Fruit fly (Drosophila melanogaster): Measurements from ENCODE around the gene CG4325.

Gene CG4325

dm6 chrX:2050070-2050899 lies 6.7 kb upstream of the CG4325 start, which contains the start of gene moody (continued):
- TF ChIP-seq CG3726 (GFP tag; IDR thresholded peaks at IDR 0.05), result peak; percentile 97
- peak; percentile 98 for TF ChIP-seq shn (GFP tag; optimal IDR thresholded peaks at IDR 0.05)
- TF ChIP-seq CG17568 (GFP tag; optimal IDR thresholded peaks at IDR 0.05), result peak; percentile 93
- TF ChIP-seq abd-A (tag; optimal IDR thresholded peaks at IDR 0.05), result peak; percentile 85
- TF ChIP-seq Atf6 (GFP tag; IDR thresholded peaks at IDR 0.05), result peak; percentile 98
- peak; percentile 98 for TF ChIP-seq ems (GFP tag; optimal IDR thresholded peaks at IDR 0.05)
- TF ChIP-seq grn (GFP tag; optimal IDR thresholded peaks at IDR 0.05), result peak; percentile 100
- peak; percentile 98 for TF ChIP-seq CG12219 (GFP tag; optimal IDR thresholded peaks at IDR 0.05)
- TF ChIP-seq Hr39 (optimal IDR thresholded peaks at IDR 0.05), result no peak
- TF ChIP-seq CG1529 (GFP tag; optimal IDR thresholded peaks at IDR 0.05), result peak; percentile 93
- TF ChIP-seq C15 (GFP tag; IDR thresholded peaks at IDR 0.05), result peak; percentile 96
- peak; percentile 97 for TF ChIP-seq sug (tag; optimal IDR thresholded peaks at IDR 0.05)
- TF ChIP-seq CG12155 (GFP tag; optimal IDR thresholded peaks at IDR 0.05), result peak; percentile 97
- TF ChIP-seq CG10274 (GFP tag; optimal IDR thresholded peaks at IDR 0.05), result peak; percentile 92
- TF ChIP-seq CG34376 (GFP tag; optimal IDR thresholded peaks at IDR 0.05), result peak; percentile 99
- TF ChIP-seq vfl (GFP tag; optimal IDR thresholded peaks at IDR 0.05), result peak; percentile 97
- TF ChIP-seq Lhr (GFP tag; optimal IDR thresholded peaks at IDR 0.05), result peak; percentile 71
- no peak for TF ChIP-seq tll (GFP tag; optimal IDR thresholded peaks at IDR 0.05)
- peak; percentile 95 for TF ChIP-seq CG6689 (GFP tag; IDR thresholded peaks at IDR 0.05)
- TF ChIP-seq CG10565 (GFP tag; optimal IDR thresholded peaks at IDR 0.05), result peak; percentile 70
- peak; percentile 98 for TF ChIP-seq CG13296 (GFP tag; optimal IDR thresholded peaks at IDR 0.05)
- TF ChIP-seq CG8281 (tag; optimal IDR thresholded peaks at IDR 0.05), result peak; percentile 83
- peak; percentile 95 for TF ChIP-seq CG8765 (GFP tag; IDR thresholded peaks at IDR 0.05)
- TF ChIP-seq onecut (GFP tag; IDR thresholded peaks at IDR 0.05), result peak; percentile 97
- peak; percentile 95 for TF ChIP-seq sim (GFP tag; IDR thresholded peaks at IDR 0.05)
- TF ChIP-seq CG2712 (tag; optimal IDR thresholded peaks at IDR 0.05), result peak; percentile 95
- peak; percentile 69 for TF ChIP-seq CG15073 (GFP tag; optimal IDR thresholded peaks at IDR 0.05)
- TF ChIP-seq CG9437 (GFP tag; optimal IDR thresholded peaks at IDR 0.05), result peak; percentile 79
- TF ChIP-seq D (optimal IDR thresholded peaks at IDR 0.05), result no peak
- TF ChIP-seq D (GFP tag; optimal IDR thresholded peaks at IDR 0.05), result peak; percentile 92
- peak; percentile 98 for TF ChIP-seq pum (GFP tag; optimal IDR thresholded peaks at IDR 0.05)

DNA sequence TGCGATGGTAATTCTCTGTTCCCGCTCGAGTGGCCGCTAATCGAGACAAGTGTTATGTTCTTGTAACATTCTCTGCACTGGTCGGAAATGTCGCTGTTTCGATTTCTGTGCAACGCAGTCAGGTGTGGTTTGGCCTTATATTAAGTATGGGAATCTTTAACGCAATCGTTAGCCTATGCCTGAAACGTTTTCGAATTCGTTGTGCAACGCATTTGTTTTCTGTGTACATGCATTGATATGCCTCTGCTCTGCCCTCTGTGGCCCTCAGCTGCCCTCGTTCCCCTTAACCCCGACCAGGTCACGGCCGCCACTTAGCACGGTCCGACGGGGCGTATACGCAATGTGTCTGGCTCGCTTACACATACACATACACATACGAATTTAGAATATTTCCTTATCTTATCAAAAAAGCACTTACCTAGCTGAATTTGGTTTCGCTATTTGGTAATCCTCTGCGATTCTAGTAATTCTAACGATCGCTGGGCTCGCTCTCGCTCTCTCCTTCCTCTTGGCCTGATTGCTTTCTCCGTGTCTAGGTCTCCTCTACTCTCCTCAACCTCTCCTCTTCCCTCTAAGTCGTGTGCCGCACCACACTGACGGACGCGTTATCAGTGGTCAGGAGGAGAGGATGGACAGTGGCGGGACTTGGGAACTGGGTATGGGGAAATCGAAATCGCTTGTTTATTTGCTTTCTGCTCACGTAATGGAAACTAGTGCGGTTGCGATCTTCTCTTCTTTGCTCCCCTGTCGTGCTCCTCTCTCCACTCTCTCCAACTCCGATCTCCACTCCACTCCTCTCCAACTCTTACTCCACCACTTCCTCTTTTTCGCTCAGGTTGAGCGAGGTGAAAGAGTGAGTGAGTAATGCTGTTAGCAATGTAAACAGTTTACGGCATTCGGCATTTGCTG lies 5.4 kb upstream of the CG4325 start:
- TF ChIP-seq Hmx (GFP tag; optimal IDR thresholded peaks at IDR 0.05), result no peak
- no peak for TF ChIP-seq tgo (GFP tag; IDR thresholded peaks at IDR 0.05)
- TF ChIP-seq Atf6 (GFP tag; IDR thresholded peaks at IDR 0.05), result no peak
- peak; percentile 92 for TF ChIP-seq z (GFP tag; IDR thresholded peaks at IDR 0.05)
- no peak for TF ChIP-seq trh (GFP tag; optimal IDR thresholded peaks at IDR 0.05)
- peak; percentile 69 for TF ChIP-seq CG7372 (GFP tag; IDR thresholded peaks at IDR 0.05)
- 0 out of 2 replicates have a peak, but pooled peaks have one; percentile 7 for TF ChIP-seq Scr (GFP tag; IDR thresholded peaks at IDR 0.05; ENCODE audit: partially characterized antibody)
- TF ChIP-seq vvl (GFP tag; IDR thresholded peaks at IDR 0.05), result no peak
- peak in 1 of 2 experiments; percentile 97 for TF ChIP-seq Hr78 (GFP tag; optimal IDR thresholded peaks at IDR 0.05)
- TF ChIP-seq sens (GFP tag), result peak; percentile 71
- TF ChIP-seq Dref (GFP tag; IDR thresholded peaks at IDR 0.05), result 0 out of 2 replicates have a peak, but pooled peaks have one; percentile 10
- peak; percentile 37 for TF ChIP-seq cwo (GFP tag; optimal IDR thresholded peaks at IDR 0.05)
- peak; percentile 32 for TF ChIP-seq cg (GFP tag; optimal IDR thresholded peaks at IDR 0.05)
- no peak for TF ChIP-seq onecut (GFP tag; IDR thresholded peaks at IDR 0.05)
- TF ChIP-seq sens-2 (GFP tag; IDR thresholded peaks at IDR 0.05), result 0 out of 2 replicates have a peak, but pooled peaks have one; percentile 12
- TF ChIP-seq exex (tag; optimal IDR thresholded peaks at IDR 0.05), result peak; percentile 80
- TF ChIP-seq chinmo (GFP tag; IDR thresholded peaks at IDR 0.05; ENCODE audit: partially characterized antibody), result 0 out of 4 replicates have a peak, but pooled peaks have one; percentile 31
- TF ChIP-seq HHEX (GFP tag; optimal IDR thresholded peaks at IDR 0.05), result peak; percentile 2
- TF ChIP-seq cas (GFP tag; IDR thresholded peaks at IDR 0.05), result no peak
- TF ChIP-seq CG34376 (GFP tag; optimal IDR thresholded peaks at IDR 0.05), result peak; percentile 11
